Fruit fly (Drosophila melanogaster) whole organism, embryonic: ENCODE data around the gene Rilpl.

Experiments used
- Adf1 ChIP-seq: fragments of 200-800 bp; sonication (Bioruptor generic); IDR thresholded peaks from 2 replicates; pipeline ENCODE4 v1.3.6; 2022; ENCODE audit warnings: missing biosample characterization, missing genetic modification characterization
- Asciz ChIP-seq: fragments of 200-800 bp; sonication (Bioruptor generic); optimal IDR thresholded peaks from 2 replicates; lab custom pipeline; 2017; ENCODE audit warnings: missing biosample characterization, mild to moderate bottlenecking, missing genetic modification characterization, missing genetic modification reagents
- Bgb ChIP-seq: fragments of 200-800 bp; sonication (Bioruptor generic); IDR thresholded peaks from 2 replicates; pipeline ENCODE4 v1.3.6; 2022; ENCODE audit warnings: missing biosample characterization, missing genetic modification characterization; ENCODE audit not compliant: partially characterized antibody
- CG10147 ChIP-seq: fragments of 200-800 bp; sonication (Bioruptor generic); optimal IDR thresholded peaks from 2 replicates; lab custom pipeline; 2019; ENCODE audit warnings: missing biosample characterization, mild to moderate bottlenecking, missing genetic modification characterization, moderate library complexity
- CG10979 ChIP-seq: fragments of 200-800 bp; sonication (Bioruptor generic); optimal IDR thresholded peaks from 2 replicates; lab custom pipeline; 2018; ENCODE audit warnings: missing biosample characterization, mild to moderate bottlenecking, missing genetic modification characterization, moderate library complexity
- CG11085 ChIP-seq: fragments of 200-800 bp; sonication (Bioruptor generic); IDR thresholded peaks from 2 replicates; pipeline ENCODE4 v1.3.6; 2022; ENCODE audit warnings: missing biosample characterization, missing genetic modification characterization
- CG11504 ChIP-seq: fragments of 200-800 bp; sonication (Bioruptor generic); optimal IDR thresholded peaks from 3 replicates; lab custom pipeline; 2019; ENCODE audit warnings: missing biosample characterization, mild to moderate bottlenecking, missing genetic modification characterization, moderate library complexity
- CG12219 ChIP-seq: fragments of 200-800 bp; sonication (Bioruptor generic); optimal IDR thresholded peaks from 3 replicates; lab custom pipeline; 2018; ENCODE audit warnings: missing biosample characterization, mild to moderate bottlenecking, missing genetic modification characterization
- CG15514 ChIP-seq: fragments of 200-800 bp; sonication (Bioruptor generic); optimal IDR thresholded peaks from 3 replicates; lab custom pipeline; 2017; ENCODE audit warnings: missing biosample characterization, missing genetic modification characterization, mild to moderate bottlenecking, moderate library complexity, missing genetic modification reagents
- CG1603 ChIP-seq: fragments of 200-800 bp; sonication (Bioruptor generic); optimal IDR thresholded peaks from 2 replicates; lab custom pipeline; 2019; ENCODE audit warnings: missing biosample characterization, mild to moderate bottlenecking, missing genetic modification characterization, moderate library complexity
- CG1647 ChIP-seq: fragments of 200-800 bp; sonication (Bioruptor generic); optimal IDR thresholded peaks from 3 replicates; lab custom pipeline; 2016; ENCODE audit warnings: missing biosample characterization, missing genetic modification characterization
- CG17328 ChIP-seq: fragments of 200-800 bp; sonication (Bioruptor generic); IDR thresholded peaks from 2 replicates; pipeline ENCODE4 v1.3.6; 2022; ENCODE audit warnings: missing biosample characterization, missing genetic modification characterization
- CG1792 ChIP-seq: fragments of 200-800 bp; sonication (Bioruptor generic); optimal IDR thresholded peaks from 2 replicates; lab custom pipeline; 2016; ENCODE audit warnings: missing biosample characterization, missing genetic modification characterization
- CG2875 ChIP-seq: fragments of 200-800 bp; sonication (Bioruptor generic); optimal IDR thresholded peaks from 2 replicates; lab custom pipeline; 2017; ENCODE audit warnings: missing biosample characterization, mild to moderate bottlenecking, missing genetic modification characterization, missing genetic modification reagents
- CG30431 ChIP-seq: fragments of 200-800 bp; sonication (Bioruptor generic); optimal IDR thresholded peaks from 2 replicates; lab custom pipeline; 2017; ENCODE audit warnings: missing biosample characterization, missing genetic modification characterization
- CG4328 ChIP-seq: fragments of 200-800 bp; sonication (Bioruptor generic); optimal IDR thresholded peaks from 3 replicates; lab custom pipeline; 2017; ENCODE audit warnings: missing biosample characterization, missing genetic modification reagents, missing genetic modification characterization
- CG4617 ChIP-seq: fragments of 200-800 bp; sonication (Bioruptor generic); optimal IDR thresholded peaks from 3 replicates; lab custom pipeline; 2016; ENCODE audit warnings: missing biosample characterization, missing genetic modification characterization, borderline replicate concordance
- CG7963 ChIP-seq: fragments of 200-800 bp; sonication (Bioruptor generic); IDR thresholded peaks from 3 replicates; pipeline ENCODE4 v1.3.6; 2022; ENCODE audit warnings: missing biosample characterization, missing genetic modification characterization; ENCODE audit not compliant: partially characterized antibody
- CG8089 ChIP-seq: fragments of 200-800 bp; sonication (Bioruptor generic); optimal IDR thresholded peaks from 3 replicates; lab custom pipeline; 2016; ENCODE audit warnings: missing biosample characterization, missing genetic modification characterization
- CG8944 ChIP-seq: fragments of 200-800 bp; sonication (Bioruptor generic); optimal IDR thresholded peaks from 3 replicates; lab custom pipeline; 2016; ENCODE audit warnings: missing biosample characterization, missing genetic modification characterization
- CHES-1-like ChIP-seq: fragments of 200-800 bp; sonication (Bioruptor generic); optimal IDR thresholded peaks from 2 replicates; lab custom pipeline; 2016; ENCODE audit warnings: missing biosample characterization, missing genetic modification characterization
- Camta ChIP-seq: fragments of 200-800 bp; sonication (Bioruptor generic); optimal IDR thresholded peaks from 2 replicates; lab custom pipeline; 2016; ENCODE audit warnings: missing biosample characterization, missing genetic modification characterization
- D19A ChIP-seq: fragments of 200-800 bp; optimal IDR thresholded peaks from 3 replicates; lab custom pipeline; 2019; ENCODE audit warnings: missing biosample characterization, mild to moderate bottlenecking, missing genetic modification characterization, moderate library complexity
- Dad ChIP-seq: fragments of 200-800 bp; sonication (Bioruptor generic); optimal IDR thresholded peaks from 3 replicates; lab custom pipeline; 2016; ENCODE audit warnings: missing biosample characterization, missing genetic modification characterization
- Dref ChIP-seq: fragments of 200-800 bp; sonication (Bioruptor generic); IDR thresholded peaks from 2 replicates; pipeline ENCODE4 v1.3.6; 2022; ENCODE audit warnings: missing biosample characterization, missing genetic modification characterization
- E2f2 ChIP-seq: fragments of 200-800 bp; sonication (Bioruptor generic); IDR thresholded peaks from 2 replicates; pipeline ENCODE4 v1.3.6; 2022; ENCODE audit warnings: missing biosample characterization, missing genetic modification characterization
- Eip74EF ChIP-seq, 2 experiments: fragments of 200-800 bp in 1 of 2; fragments of >200 bp in 1 of 2; sonication (Bioruptor generic) in 1 of 2; optimal IDR thresholded peaks; 2 replicates each; lab custom pipeline; 2017 to 2019; ENCODE audit warnings: missing biosample characterization in 2 of 2, missing genetic modification characterization in 2 of 2, mild to moderate bottlenecking in 1 of 2, moderate library complexity in 1 of 2
- Ets97D ChIP-seq: fragments of 200-800 bp; sonication (Bioruptor generic); optimal IDR thresholded peaks from 3 replicates; lab custom pipeline; 2016; ENCODE audit warnings: missing biosample characterization, missing genetic modification characterization
- Fer2 ChIP-seq: fragments of 200-800 bp; sonication (Bioruptor generic); optimal IDR thresholded peaks from 2 replicates; lab custom pipeline; 2018; ENCODE audit warnings: missing biosample characterization, mild to moderate bottlenecking, missing genetic modification characterization, moderate library complexity
- Hand ChIP-seq: fragments of 200-800 bp; sonication (Bioruptor generic); optimal IDR thresholded peaks from 2 replicates; lab custom pipeline; 2017; ENCODE audit warnings: mild to moderate bottlenecking, missing biosample characterization, missing genetic modification reagents, missing genetic modification characterization
- Pdp1 ChIP-seq, 2 experiments: fragments of 200-800 bp; sonication (Bioruptor generic); optimal IDR thresholded peaks; 3 replicates each; lab custom pipeline; 2016; ENCODE audit warnings: missing biosample characterization in 2 of 2, missing genetic modification characterization in 2 of 2, mild to moderate bottlenecking in 1 of 2, moderate library complexity in 1 of 2
- Vsx1 ChIP-seq: fragments of 200-800 bp; sonication (Bioruptor generic); optimal IDR thresholded peaks from 2 replicates; lab custom pipeline; 2017; ENCODE audit warnings: missing biosample characterization, mild to moderate bottlenecking, missing genetic modification characterization, missing genetic modification reagents
- br ChIP-seq: fragments of >200 bp; optimal IDR thresholded peaks from 2 replicates; lab custom pipeline; 2017
- btn ChIP-seq: fragments of 200-800 bp; sonication (Bioruptor generic); optimal IDR thresholded peaks from 2 replicates; lab custom pipeline; 2016; ENCODE audit warnings: missing biosample characterization, missing genetic modification characterization
- cwo ChIP-seq: fragments of 200-800 bp; sonication (Bioruptor generic); optimal IDR thresholded peaks from 3 replicates; lab custom pipeline; 2017; ENCODE audit warnings: missing biosample characterization, missing genetic modification characterization, mild to moderate bottlenecking, moderate library complexity, missing genetic modification reagents
- dmrt99B ChIP-seq: fragments of 200-800 bp; sonication (Bioruptor generic); optimal IDR thresholded peaks from 2 replicates; lab custom pipeline; 2018; ENCODE audit warnings: missing biosample characterization, mild to moderate bottlenecking, missing genetic modification characterization, moderate library complexity
- eve ChIP-seq, 2 experiments: fragments of >200 bp; optimal IDR thresholded peaks; 2 replicates each; lab custom pipeline; 2017; ENCODE audit warnings: missing biosample characterization in 2 of 2, missing genetic modification characterization in 2 of 2
- fd102C ChIP-seq: fragments of 200-800 bp; sonication (Bioruptor generic); optimal IDR thresholded peaks from 2 replicates; lab custom pipeline; 2018; ENCODE audit warnings: missing biosample characterization, mild to moderate bottlenecking, missing genetic modification characterization, moderate library complexity
- gsb ChIP-seq: fragments of 200-800 bp; sonication (Bioruptor generic); IDR thresholded peaks from 2 replicates; pipeline ENCODE4 v1.3.6; 2022; ENCODE audit warnings: missing biosample characterization, missing genetic modification characterization
- gt ChIP-seq: fragments of 200-800 bp; sonication (Bioruptor generic); IDR thresholded peaks from 2 replicates; pipeline ENCODE4 v1.3.6; 2022; ENCODE audit warnings: missing biosample characterization, missing genetic modification characterization
- inv ChIP-seq: fragments of 200-800 bp; sonication (Bioruptor generic); IDR thresholded peaks from 2 replicates; pipeline ENCODE4 v1.3.6; 2022; ENCODE audit warnings: missing biosample characterization, missing genetic modification characterization; ENCODE audit not compliant: partially characterized antibody
- lola ChIP-seq, 3 experiments: fragments of >200 bp in 2 of 3; fragments of 200-800 bp in 1 of 3; sonication (Bioruptor generic) in 1 of 3; optimal IDR thresholded peaks; 2 replicates each; lab custom pipeline; 2017 to 2019; ENCODE audit warnings: missing biosample characterization in 3 of 3, missing genetic modification characterization in 3 of 3, mild to moderate bottlenecking in 1 of 3, moderate library complexity in 1 of 3
- org-1 ChIP-seq: fragments of 200-800 bp; sonication (Bioruptor generic); optimal IDR thresholded peaks from 2 replicates; lab custom pipeline; 2017; ENCODE audit warnings: missing biosample characterization, missing genetic modification characterization
- slbo ChIP-seq: fragments of 200-800 bp; sonication (Bioruptor generic); IDR thresholded peaks from 2 replicates; pipeline ENCODE4 v1.3.6; 2022; ENCODE audit warnings: missing biosample characterization, missing genetic modification characterization
- slou ChIP-seq: fragments of 200-800 bp; sonication (Bioruptor generic); optimal IDR thresholded peaks from 3 replicates; lab custom pipeline; 2016; ENCODE audit warnings: missing biosample characterization, missing genetic modification characterization
- tna ChIP-seq: fragments of 200-800 bp; sonication (Bioruptor generic); IDR thresholded peaks from 2 replicates; pipeline ENCODE4 v1.3.6; 2022; ENCODE audit warnings: missing biosample characterization, missing genetic modification characterization; ENCODE audit not compliant: partially characterized antibody
- twi ChIP-seq: fragments of 200-800 bp; optimal IDR thresholded peaks from 2 replicates; lab custom pipeline; 2019; ENCODE audit warnings: missing biosample characterization, mild to moderate bottlenecking, missing genetic modification characterization, moderate library complexity
- usp ChIP-seq: fragments of >200 bp; optimal IDR thresholded peaks from 2 replicates; lab custom pipeline; 2017; ENCODE audit warnings: missing biosample characterization, missing genetic modification characterization
- wor ChIP-seq: fragments of 200-800 bp; sonication (Bioruptor generic); IDR thresholded peaks from 2 replicates; pipeline ENCODE4 v1.3.6; 2022; ENCODE audit warnings: missing biosample characterization, missing genetic modification characterization

Rilpl gene

dm6 chrX:1353322-1354212, 39.3 kb upstream of the Rilpl start, which contains the start of the genes CG12773 and CG11417 (continued):
- TF ChIP-seq CG7963 (peak; percentile 90), twi (no peak), gt (no peak), Eip74EF (GFP tag; optimal IDR thresholded peaks at IDR 0.05; lab: Kevin White, UChicago) (no peak), Hand (GFP tag; lab: Kevin White, UChicago) (no peak), Vsx1 (GFP tag; lab: Kevin White, UChicago) (no peak), CG30431 (GFP tag; lab: Kevin White, UChicago) (no peak), tna (GFP tag; lab: Robert Waterston, UW) (peak; percentile 96), btn (GFP tag; lab: Kevin White, UChicago) (no peak), org-1 (GFP tag; lab: Kevin White, UChicago) (no peak), gsb (GFP tag; lab: Robert Waterston, UW) (no peak), Dad (GFP tag; lab: Kevin White, UChicago) (no peak), CG12219 (no peak), cwo (GFP tag; lab: Kevin White, UChicago) (peak; percentile 92), E2f2 (peak; percentile 37), eve (GFP tag; optimal IDR thresholded peaks at IDR 0.05; lab: Kevin White, UChicago) (no peak), CG1792 (GFP tag; lab: Kevin White, UChicago) (no peak), CG4617 (GFP tag; lab: Kevin White, UChicago) (peak; percentile 16), CG11085 (GFP tag; lab: Robert Waterston, UW) (no peak), CG4328 (GFP tag; lab: Kevin White, UChicago) (no peak), Bgb (peak; percentile 83), CG10979 (no peak), slbo (no peak), dmrt99B (tag; lab: Kevin White, UChicago) (no peak), Camta (GFP tag; lab: Kevin White, UChicago) (no peak), CG8089 (GFP tag; lab: Kevin White, UChicago) (no peak), Pdp1 (GFP tag; optimal IDR thresholded peaks at IDR 0.05; lab: Kevin White, UChicago) (no peak), fd102C (GFP tag; lab: Kevin White, UChicago) (no peak), CG1647 (GFP tag; lab: Kevin White, UChicago) (no peak), inv (GFP tag; lab: Robert Waterston, UW) (peak; percentile 64), CG11504 (tag; lab: Kevin White, UChicago) (no peak), CG1603 (tag; lab: Kevin White, UChicago) (no peak), Adf1 (GFP tag; lab: Robert Waterston, UW) (no peak), br (lab: Kevin White, UChicago) (no peak), wor (GFP tag; lab: Robert Waterston, UW) (no peak), Ets97D (GFP tag; lab: Kevin White, UChicago) (no peak), Dref (GFP tag; lab: Robert Waterston, UW) (peak; percentile 83), Asciz (GFP tag; lab: Kevin White, UChicago) (no peak), Fer2 (tag; lab: Kevin White, UChicago) (no peak), CG10147 (GFP tag; lab: Kevin White, UChicago) (no peak), usp (GFP tag; lab: Kevin White, UChicago) (no peak), lola (GFP tag; optimal IDR thresholded peaks at IDR 0.05; lab: Kevin White, UChicago) (no peak), D19A (tag; lab: Kevin White, UChicago) (no peak), CG2875 (GFP tag; lab: Kevin White, UChicago) (no peak), slou (GFP tag; lab: Kevin White, UChicago) (no peak), CHES-1-like (no peak), CG17328 (GFP tag; lab: Robert Waterston, UW) (no peak), CG8944 (no peak), CG15514 (GFP tag; lab: Kevin White, UChicago) (peak; percentile 72)
